Worm (Caenorhabditis elegans): Measurements from ENCODE around the gene cyld-1.
A peak's percentile ranks its signal among the peaks of the same experiment; 100 is the strongest.

Gene cyld-1

ce11 chrIII:9861470-9862342 lies 48.8 kb downstream of the cyld-1 start (continued):
- TF ChIP-seq rnt-1 (tag; optimal IDR thresholded peaks at IDR 0.05) (peak; percentile 79), aly-2 (tag; optimal IDR thresholded peaks at IDR 0.05) (peak; percentile 49), elt-2 (tag; optimal IDR thresholded peaks at IDR 0.05) (peak; percentile 27), efl-3 (GFP tag; optimal IDR thresholded peaks at IDR 0.05) (no peak), lin-14 (GFP tag; optimal IDR thresholded peaks at IDR 0.05) (peak; percentile 54), fkh-8 (tag; optimal IDR thresholded peaks at IDR 0.05) (peak; percentile 49)

- peak; percentile 57 for TF ChIP-seq lin-14 (GFP tag; optimal IDR thresholded peaks at IDR 0.05)
- no peak for TF ChIP-seq egl-13 (tag; optimal IDR thresholded peaks at IDR 0.05)
- no peak for TF ChIP-seq efl-1 (optimal IDR thresholded peaks at IDR 0.05)
- peak in 1 of 2 experiments; percentile 26 for TF ChIP-seq efl-1 (GFP tag; optimal IDR thresholded peaks at IDR 0.05 in 1 of 2)
- no peak for TF ChIP-seq nhr-12 (tag; optimal IDR thresholded peaks at IDR 0.05)
- TF ChIP-seq sup-37 (GFP tag; optimal IDR thresholded peaks at IDR 0.05): no peak
- no peak for TF ChIP-seq tlp-1 (tag; optimal IDR thresholded peaks at IDR 0.05)
- TF ChIP-seq swsn-7 (tag; optimal IDR thresholded peaks at IDR 0.05): no peak
- TF ChIP-seq fkh-10 (GFP tag; optimal IDR thresholded peaks at IDR 0.05): peak; percentile 73
Measured at ce11 chrIII:9860201-9860780, 50.2 kb downstream of the cyld-1 start, which contains the start of gene twk-48. twk-48 (plus strand) TSS chrIII:9860730.

ce11 chrIII:9859133-9859775 lies 51.2 kb downstream of the cyld-1 start, which contains the start of gene gpdh-2:
gpdh-2 (minus strand) TSS chrIII:9859183.
- TF ChIP-seq tbx-2 (tag; optimal IDR thresholded peaks at IDR 0.05): no peak
- TF ChIP-seq nhr-76 (tag; optimal IDR thresholded peaks at IDR 0.05): no peak
- TF ChIP-seq nhr-237 (tag; optimal IDR thresholded peaks at IDR 0.05): no peak
- no peak for TF ChIP-seq nhr-11 (tag; optimal IDR thresholded peaks at IDR 0.05)
- no peak for TF ChIP-seq hlh-17 (GFP tag; optimal IDR thresholded peaks at IDR 0.05; ENCODE audit: borderline replicate concordance)
- TF ChIP-seq snu-23 (GFP tag; optimal IDR thresholded peaks at IDR 0.05): no peak
- TF ChIP-seq egl-13 (tag; optimal IDR thresholded peaks at IDR 0.05): no peak
- TF ChIP-seq efl-1 (optimal IDR thresholded peaks at IDR 0.05): no peak
- no peak for TF ChIP-seq efl-1 (GFP tag; optimal IDR thresholded peaks at IDR 0.05 in 1 of 2)
- no peak for TF ChIP-seq lin-14 (GFP tag; optimal IDR thresholded peaks at IDR 0.05)
- TF ChIP-seq egl-27 (tag; optimal IDR thresholded peaks at IDR 0.05): no peak
- no peak for TF ChIP-seq ztf-11 (tag; optimal IDR thresholded peaks at IDR 0.05)
- no peak for TF ChIP-seq blmp-1 (tag; optimal IDR thresholded peaks at IDR 0.05)
- TF ChIP-seq aha-1 (tag; optimal IDR thresholded peaks at IDR 0.05): no peak
- no peak for TF ChIP-seq swsn-7 (tag; optimal IDR thresholded peaks at IDR 0.05)
- no peak for TF ChIP-seq lin-39 (tag; optimal IDR thresholded peaks at IDR 0.05)
- no peak for TF ChIP-seq snpc-4 (tag; optimal IDR thresholded peaks at IDR 0.05)
- no peak for TF ChIP-seq Y116A8C.19 (tag; optimal IDR thresholded peaks at IDR 0.05; ENCODE audit: borderline replicate concordance)

ce11 chrIII:9858061-9858460 lies 52.4 kb downstream of the cyld-1 start:
- TF ChIP-seq sptf-1 (tag; optimal IDR thresholded peaks at IDR 0.05) (no peak), ceh-82 (tag; optimal IDR thresholded peaks at IDR 0.05) (no peak), dsc-1 (tag; optimal IDR thresholded peaks at IDR 0.05) (no peak), elt-2 (tag; optimal IDR thresholded peaks at IDR 0.05) (peak; percentile 46), elt-3 (tag; optimal IDR thresholded peaks at IDR 0.05) (peak in 1 of 6 experiments; percentile 0), grh-1 (GFP tag; IDR thresholded peaks at IDR 0.05) (no peak), nhr-71 (tag; optimal IDR thresholded peaks at IDR 0.05) (peak; percentile 14), ceh-90 (tag; optimal IDR thresholded peaks at IDR 0.05) (no peak), efl-1 (optimal IDR thresholded peaks at IDR 0.05) (no peak), efl-1 (GFP tag; optimal IDR thresholded peaks at IDR 0.05 in 1 of 2) (peak in 1 of 2 experiments; percentile 92)
